Fruit fly (Drosophila melanogaster) whole organism, prepupa: ENCODE measurements around the gene Ptpa.

Experiments
- CG10631 ChIP-seq: fragments of 200-800 bp; sonication (Bioruptor generic); optimal IDR thresholded peaks from 2 replicates; lab custom pipeline; 2016; ENCODE audit warnings: missing biosample characterization, missing genetic modification characterization
- CG10669 ChIP-seq: fragments of 200-800 bp; sonication (Bioruptor generic); optimal IDR thresholded peaks from 3 replicates; lab custom pipeline; 2018; ENCODE audit warnings: missing biosample characterization, mild to moderate bottlenecking, missing genetic modification characterization, moderate library complexity
- CG11762 ChIP-seq: fragments of 200-800 bp; sonication (Bioruptor generic); optimal IDR thresholded peaks from 3 replicates; lab custom pipeline; 2016; ENCODE audit warnings: missing biosample characterization, missing genetic modification characterization; ENCODE audit not compliant: insufficient read depth
- CG11902 ChIP-seq: fragments of 200-800 bp; sonication (Bioruptor generic); optimal IDR thresholded peaks from 3 replicates; lab custom pipeline; 2016; ENCODE audit warnings: missing biosample characterization, missing genetic modification characterization
- CG15336 ChIP-seq: fragments of 200-800 bp; sonication (Bioruptor generic); IDR thresholded peaks from 2 replicates; pipeline ENCODE4 v1.3.6; 2022; ENCODE audit warnings: missing biosample characterization, missing genetic modification characterization
- CG1621 ChIP-seq: fragments of 200-800 bp; sonication (Bioruptor generic); optimal IDR thresholded peaks from 3 replicates; lab custom pipeline; 2018; ENCODE audit warnings: missing biosample characterization, mild to moderate bottlenecking, missing genetic modification characterization
- CG16779 ChIP-seq: fragments of 200-800 bp; sonication (Bioruptor generic); optimal IDR thresholded peaks from 3 replicates; lab custom pipeline; 2017; ENCODE audit warnings: missing biosample characterization, mild to moderate bottlenecking, missing genetic modification characterization
- CG34406 ChIP-seq: fragments of 200-800 bp; sonication (Bioruptor generic); optimal IDR thresholded peaks from 3 replicates; lab custom pipeline; 2016; ENCODE audit warnings: missing biosample characterization, missing genetic modification characterization
- CG6792 ChIP-seq: fragments of 200-800 bp; sonication (Bioruptor generic); optimal IDR thresholded peaks from 3 replicates; lab custom pipeline; 2016; ENCODE audit warnings: missing biosample characterization, missing genetic modification characterization
- CG6854 ChIP-seq: fragments of 200-800 bp; sonication (Bioruptor generic); optimal IDR thresholded peaks from 2 replicates; lab custom pipeline; 2017; ENCODE audit warnings: missing biosample characterization, mild to moderate bottlenecking, missing genetic modification characterization
- CG8119 ChIP-seq: fragments of 200-800 bp; sonication (Bioruptor generic); IDR thresholded peaks from 3 replicates; pipeline ENCODE4 v1.3.6; 2022; ENCODE audit warnings: missing biosample characterization, missing genetic modification characterization
- CG8319 ChIP-seq: fragments of 200-800 bp; sonication (Bioruptor generic); optimal IDR thresholded peaks from 3 replicates; lab custom pipeline; 2016; ENCODE audit warnings: missing biosample characterization, missing genetic modification characterization
- CG9139 ChIP-seq: fragments of 200-800 bp; sonication (Bioruptor generic); optimal IDR thresholded peaks from 3 replicates; lab custom pipeline; 2017; ENCODE audit warnings: missing biosample characterization, mild to moderate bottlenecking, missing genetic modification characterization
- Eip75B ChIP-seq: fragments of 200-800 bp; sonication (Bioruptor generic); optimal IDR thresholded peaks from 3 replicates; lab custom pipeline; 2016; ENCODE audit warnings: missing biosample characterization, missing genetic modification characterization
- Eip78C ChIP-seq: fragments of 200-800 bp; sonication (Bioruptor generic); peaks from one replicate; lab custom pipeline; 2016; ENCODE audit warnings: missing biosample characterization, missing genetic modification characterization
- Ets21C ChIP-seq: fragments of 200-800 bp; sonication (Bioruptor generic); optimal IDR thresholded peaks from 3 replicates; lab custom pipeline; 2016; ENCODE audit warnings: missing biosample characterization, missing genetic modification characterization
- Ets96B ChIP-seq: fragments of 200-800 bp; optimal IDR thresholded peaks from 2 replicates; lab custom pipeline; 2019; ENCODE audit warnings: missing biosample characterization, mild to moderate bottlenecking, missing genetic modification characterization, moderate library complexity
- Gug ChIP-seq: fragments of 200-800 bp; sonication (Bioruptor generic); IDR thresholded peaks from 2 replicates; pipeline ENCODE4 v1.3.6; 2022; ENCODE audit warnings: missing biosample characterization, missing genetic modification characterization
- Hr39 ChIP-seq: fragments of 200-800 bp; sonication (Bioruptor generic); optimal IDR thresholded peaks from 2 replicates; lab custom pipeline; 2016; ENCODE audit warnings: missing biosample characterization, missing genetic modification characterization
- Lpt ChIP-seq: fragments of 200-800 bp; sonication (Bioruptor generic); optimal IDR thresholded peaks from 3 replicates; lab custom pipeline; 2016; ENCODE audit warnings: missing biosample characterization, missing genetic modification characterization
- OdsH ChIP-seq: fragments of 200-800 bp; sonication (Bioruptor generic); optimal IDR thresholded peaks from 3 replicates; lab custom pipeline; 2016; ENCODE audit warnings: missing biosample characterization, missing genetic modification characterization
- Sox102F ChIP-seq: fragments of 200-800 bp; sonication (Bioruptor generic); optimal IDR thresholded peaks from 2 replicates; lab custom pipeline; 2016; ENCODE audit warnings: missing biosample characterization, mild to moderate bottlenecking, missing genetic modification characterization
- Sox14 ChIP-seq: fragments of 200-800 bp; sonication (Bioruptor generic); optimal IDR thresholded peaks from 3 replicates; lab custom pipeline; 2016; ENCODE audit warnings: missing biosample characterization, missing genetic modification characterization
- achi ChIP-seq: fragments of 200-800 bp; sonication (Bioruptor generic); optimal IDR thresholded peaks from 3 replicates; lab custom pipeline; 2016; ENCODE audit warnings: missing biosample characterization, missing genetic modification characterization
- acj6 ChIP-seq: fragments of 200-800 bp; sonication (Bioruptor generic); optimal IDR thresholded peaks from 3 replicates; lab custom pipeline; 2016; ENCODE audit warnings: missing biosample characterization, missing genetic modification characterization
- cyc ChIP-seq: fragments of 200-800 bp; sonication (Bioruptor generic); optimal IDR thresholded peaks from 3 replicates; lab custom pipeline; 2016; ENCODE audit warnings: missing biosample characterization, missing genetic modification characterization
- dac ChIP-seq: fragments of 200-800 bp; sonication (Bioruptor generic); optimal IDR thresholded peaks from 2 replicates; lab custom pipeline; 2017; ENCODE audit warnings: missing biosample characterization, mild to moderate bottlenecking, missing genetic modification characterization
- esn ChIP-seq: fragments of 200-800 bp; sonication (Bioruptor generic); optimal IDR thresholded peaks from 2 replicates; lab custom pipeline; 2016; ENCODE audit warnings: missing biosample characterization, mild to moderate bottlenecking, missing genetic modification characterization, moderate library complexity
- fd59A ChIP-seq: fragments of 200-800 bp; sonication (Bioruptor generic); optimal IDR thresholded peaks from 2 replicates; lab custom pipeline; 2017; ENCODE audit warnings: missing biosample characterization, mild to moderate bottlenecking, missing genetic modification characterization, missing genetic modification reagents
- fkh ChIP-seq: fragments of 200-800 bp; sonication (Bioruptor generic); optimal IDR thresholded peaks from 3 replicates; lab custom pipeline; 2017; ENCODE audit warnings: missing biosample characterization, mild to moderate bottlenecking, missing genetic modification characterization, moderate library complexity
- lz ChIP-seq: fragments of 200-800 bp; sonication (Bioruptor generic); optimal IDR thresholded peaks from 3 replicates; lab custom pipeline; 2016; ENCODE audit warnings: missing biosample characterization, missing genetic modification characterization
- pdm3 ChIP-seq: fragments of 200-800 bp; sonication (Bioruptor generic); optimal IDR thresholded peaks from 3 replicates; lab custom pipeline; 2016; ENCODE audit warnings: missing biosample characterization, missing genetic modification characterization
- spab ChIP-seq: fragments of 200-800 bp; sonication (Bioruptor generic); optimal IDR thresholded peaks from 2 replicates; lab custom pipeline; 2017; ENCODE audit warnings: missing biosample characterization, mild to moderate bottlenecking, missing genetic modification characterization, missing genetic modification reagents
- ss ChIP-seq, 2 experiments: fragments of 200-800 bp; sonication (Bioruptor generic); optimal IDR thresholded peaks; 2 replicates in 1 of 2; 3 replicates in 1 of 2; lab custom pipeline; 2017 to 2018; ENCODE audit warnings: mild to moderate bottlenecking in 2 of 2, missing biosample characterization in 2 of 2, missing genetic modification characterization in 2 of 2, moderate library complexity in 1 of 2
- svp ChIP-seq: fragments of 200-800 bp; sonication (Bioruptor generic); peaks from one replicate; lab custom pipeline; 2016; ENCODE audit warnings: missing biosample characterization, missing genetic modification characterization
- topi ChIP-seq: fragments of 200-800 bp; sonication (Bioruptor generic); optimal IDR thresholded peaks from 3 replicates; lab custom pipeline; 2016; ENCODE audit warnings: missing biosample characterization, missing genetic modification characterization
- vri ChIP-seq: fragments of 200-800 bp; sonication (Bioruptor generic); optimal IDR thresholded peaks from 3 replicates; lab custom pipeline; 2016; ENCODE audit warnings: missing biosample characterization, mild to moderate bottlenecking, missing genetic modification characterization

Gene Ptpa

DNA sequence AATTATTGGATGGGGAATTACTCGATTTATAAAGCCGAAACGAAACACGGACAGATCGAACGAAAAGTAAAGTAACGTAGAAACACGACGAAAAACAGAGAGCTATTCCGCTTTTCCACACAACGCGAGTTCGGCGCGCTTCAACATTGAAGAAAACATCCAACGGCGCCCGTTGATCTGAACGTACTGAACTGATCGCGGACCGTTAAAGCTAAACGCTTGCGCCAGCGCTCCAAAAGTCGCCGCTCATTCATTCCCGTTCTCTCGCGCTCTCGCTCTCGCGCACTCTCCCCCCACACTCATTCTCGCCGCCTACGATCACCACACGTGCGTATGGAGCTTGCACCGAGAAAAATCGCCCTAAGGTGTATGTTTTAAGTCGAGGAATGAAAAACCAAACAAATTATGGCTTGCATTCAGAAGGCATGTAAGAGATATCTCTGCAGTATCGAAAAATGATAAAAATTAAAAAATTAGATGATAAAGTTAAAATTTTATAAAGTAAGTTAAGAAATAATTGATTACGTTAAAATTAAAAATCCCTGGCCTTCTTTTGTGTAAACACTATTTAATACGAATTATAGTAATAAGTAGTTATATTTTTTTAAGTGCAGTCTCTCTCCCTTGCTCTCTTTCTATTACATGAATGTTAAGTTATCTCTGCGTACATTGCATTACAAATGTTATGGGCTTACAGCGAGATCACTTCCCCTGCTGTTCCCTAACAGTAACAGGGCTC lies 22.0 kb upstream of the Ptpa start, which contains the start of gene E23 (continued):
- TF ChIP-seq Eip78C = peak; percentile 100
- TF ChIP-seq CG9139 (GFP tag; lab: Kevin White, UChicago) = peak; percentile 94
- peak; percentile 98 for TF ChIP-seq achi
- peak; percentile 97 for TF ChIP-seq CG6854 (GFP tag; lab: Kevin White, UChicago)
- peak; percentile 93 for TF ChIP-seq vri (GFP tag; lab: Kevin White, UChicago)
- TF ChIP-seq esn (GFP tag; lab: Kevin White, UChicago) = peak; percentile 99
- peak; percentile 99 for TF ChIP-seq svp (GFP tag; lab: Kevin White, UChicago)
- peak; percentile 97 for TF ChIP-seq CG11762 (GFP tag; lab: Kevin White, UChicago)
- peak; percentile 96 for TF ChIP-seq CG8319 (GFP tag; lab: Kevin White, UChicago)
- TF ChIP-seq lz (GFP tag; lab: Kevin White, UChicago) = peak; percentile 98
- TF ChIP-seq spab (GFP tag; lab: Kevin White, UChicago) = peak; percentile 97
- TF ChIP-seq Ets96B (tag; lab: Kevin White, UChicago) = peak; percentile 99
- TF ChIP-seq cyc (GFP tag; lab: Kevin White, UChicago) = peak; percentile 96
- peak; percentile 95 for TF ChIP-seq Hr39 (GFP tag; lab: Kevin White, UChicago)
- TF ChIP-seq CG1621 (tag; lab: Kevin White, UChicago) = peak; percentile 94
- peak; percentile 97 for TF ChIP-seq CG10669 (GFP tag; lab: Kevin White, UChicago)
- TF ChIP-seq CG11902 (GFP tag; lab: Kevin White, UChicago) = peak; percentile 92
- TF ChIP-seq CG16779 (tag; lab: Kevin White, UChicago) = peak; percentile 97
- TF ChIP-seq pdm3 (GFP tag; lab: Kevin White, UChicago) = peak; percentile 98
- TF ChIP-seq CG34406 (GFP tag; lab: Kevin White, UChicago) = peak; percentile 99
- TF ChIP-seq dac (GFP tag; lab: Kevin White, UChicago) = peak; percentile 99
- peak; percentile 98 for TF ChIP-seq CG6792
- peak; percentile 99 for TF ChIP-seq CG10631 (GFP tag; lab: Kevin White, UChicago)
- TF ChIP-seq ss (GFP tag; optimal IDR thresholded peaks at IDR 0.05; lab: Kevin White, UChicago) = peak; percentile 96 to 97
- TF ChIP-seq CG8119 (GFP tag; lab: Robert Waterston, UW) = peak; percentile 99

DNA sequence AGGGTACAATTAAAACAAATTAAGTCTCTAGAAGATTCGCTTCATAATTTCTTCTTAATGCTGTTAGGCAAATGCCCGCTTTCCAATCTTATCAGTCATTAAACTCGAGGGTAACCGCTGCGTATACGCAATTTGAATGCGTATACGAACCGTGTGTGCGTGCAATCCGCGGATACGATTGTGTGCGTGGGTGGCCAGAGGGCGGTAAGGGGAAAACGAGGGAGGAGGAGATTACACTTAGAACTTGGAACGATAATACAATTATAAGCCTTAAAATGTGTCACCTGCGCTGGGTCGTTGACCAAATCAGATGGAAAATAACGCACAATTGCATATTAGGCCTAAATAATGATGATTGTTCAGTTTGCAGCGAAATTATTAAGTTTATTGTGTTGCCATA lies 21.0 kb upstream of the Ptpa start:
- no peak for TF ChIP-seq Lpt (GFP tag; lab: Kevin White, UChicago)
- TF ChIP-seq fd59A (GFP tag; lab: Kevin White, UChicago) = no peak
- TF ChIP-seq Eip75B (GFP tag; lab: Kevin White, UChicago) = no peak
- TF ChIP-seq CG11902 (GFP tag; lab: Kevin White, UChicago) = no peak
- TF ChIP-seq CG10669 (GFP tag; lab: Kevin White, UChicago) = no peak
- TF ChIP-seq OdsH = no peak
- no peak for TF ChIP-seq Sox102F (GFP tag; lab: Kevin White, UChicago)
- TF ChIP-seq Gug = no peak
- TF ChIP-seq lz (GFP tag; lab: Kevin White, UChicago) = no peak
- TF ChIP-seq acj6 (GFP tag; lab: Kevin White, UChicago) = no peak
- TF ChIP-seq CG1621 (tag; lab: Kevin White, UChicago) = no peak
- no peak for TF ChIP-seq CG6854 (GFP tag; lab: Kevin White, UChicago)
- no peak for TF ChIP-seq topi
- TF ChIP-seq Ets21C (GFP tag; lab: Kevin White, UChicago) = no peak
- no peak for TF ChIP-seq pdm3 (GFP tag; lab: Kevin White, UChicago)
- no peak for TF ChIP-seq CG15336 (GFP tag; lab: Robert Waterston, UW)
- TF ChIP-seq cyc (GFP tag; lab: Kevin White, UChicago) = no peak
- TF ChIP-seq fkh (GFP tag; lab: Kevin White, UChicago) = no peak
- TF ChIP-seq Ets96B (tag; lab: Kevin White, UChicago) = no peak
- TF ChIP-seq Sox14 (GFP tag; lab: Kevin White, UChicago) = no peak
